Fruit fly (Drosophila melanogaster): ENCODE results near the gene CG42268.

DNA sequence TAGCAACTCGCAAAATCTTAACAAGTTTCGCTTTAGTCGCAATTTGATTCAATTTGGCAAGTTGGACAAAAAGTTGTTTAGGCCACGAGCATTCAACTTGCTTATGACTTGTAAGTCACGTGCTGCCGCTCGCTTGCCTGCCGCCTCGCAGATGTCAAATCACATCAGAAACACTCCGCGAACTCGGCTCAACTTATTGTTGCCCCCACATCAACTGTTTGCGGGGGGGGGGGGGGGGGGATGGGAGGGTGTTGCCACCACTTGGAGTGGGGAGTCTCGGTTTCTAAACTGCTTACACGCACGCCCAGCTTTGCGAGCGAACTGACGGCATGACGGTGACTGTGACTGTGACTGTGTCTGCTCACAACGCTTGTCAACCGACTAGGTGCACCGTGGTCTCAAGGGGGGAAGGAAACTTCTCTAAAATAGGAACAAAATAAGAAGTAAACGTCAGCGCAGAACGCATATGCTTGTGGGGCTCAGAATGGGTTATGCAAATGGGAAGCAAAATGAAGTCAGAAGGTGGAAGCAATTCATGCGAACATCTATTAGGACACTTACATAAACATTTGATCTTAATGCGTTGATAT is 16.7 kb upstream of the CG42268 start:
- TF ChIP-seq pan (optimal IDR thresholded peaks at IDR 0.05) (no peak), usp (GFP tag; optimal IDR thresholded peaks at IDR 0.05) (no peak), psq (optimal IDR thresholded peaks at IDR 0.05) (no peak), CG8478 (optimal IDR thresholded peaks at IDR 0.05) (no peak), Dll (optimal IDR thresholded peaks at IDR 0.05) (no peak)
